Fruit fly (Drosophila melanogaster): ENCODE measurements around the gene RagA-B.

Gene RagA-B

DNA sequence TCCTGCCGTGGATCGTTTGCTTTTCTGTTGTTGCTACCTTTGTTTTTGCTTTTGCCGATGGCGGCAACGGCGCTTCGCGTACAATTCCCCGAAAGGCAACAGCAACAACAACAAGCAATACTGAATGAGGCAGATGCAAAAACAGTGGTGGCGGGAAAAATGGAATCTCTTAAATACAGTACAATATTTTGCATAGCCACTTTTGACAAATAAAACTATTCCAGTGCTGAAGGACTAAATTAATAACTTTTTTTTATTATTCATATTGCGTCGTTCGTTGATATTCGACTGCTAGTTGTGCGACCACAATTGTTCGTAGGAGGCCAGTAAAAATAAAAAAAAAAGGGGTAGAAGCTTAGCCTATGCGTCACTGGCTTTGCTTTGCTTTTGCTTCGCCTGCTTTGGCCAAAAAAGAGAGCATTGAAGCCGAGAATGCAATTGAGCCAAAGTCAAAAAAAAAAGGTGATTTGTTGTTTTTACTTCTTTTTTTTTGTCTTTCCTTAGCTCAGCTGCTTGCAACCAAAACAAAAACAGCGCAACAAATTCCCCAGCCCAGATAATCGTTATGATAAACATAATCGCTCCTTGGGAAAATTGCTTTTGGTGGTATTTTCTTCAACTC, 47.8 kb upstream of the RagA-B start (continued):
- TF ChIP-seq tll (GFP tag; optimal IDR thresholded peaks at IDR 0.05) (no peak), Atf3 (GFP tag; optimal IDR thresholded peaks at IDR 0.05) (peak; percentile 79), Lhr (GFP tag; optimal IDR thresholded peaks at IDR 0.05) (peak; percentile 46), CHES-1-like (GFP tag; optimal IDR thresholded peaks at IDR 0.05) (peak; percentile 80), Oaz (GFP tag; IDR thresholded peaks at IDR 0.05) (peak; percentile 80), CG11093 (GFP tag; IDR thresholded peaks at IDR 0.05) (peak; percentile 89), H15 (GFP tag; IDR thresholded peaks at IDR 0.05) (peak; percentile 92), slp2 (GFP tag; optimal IDR thresholded peaks at IDR 0.05) (peak; percentile 58), wek (GFP tag; optimal IDR thresholded peaks at IDR 0.05) (peak; percentile 46), CG30431 (GFP tag; optimal IDR thresholded peaks at IDR 0.05) (peak; percentile 76), CG8478 (optimal IDR thresholded peaks at IDR 0.05) (no peak), bbx (GFP tag; IDR thresholded peaks at IDR 0.05; ENCODE audit: partially characterized antibody) (no peak), CG7357 (GFP tag; IDR thresholded peaks at IDR 0.05) (peak; percentile 63; the same call in 1 of the 3 replicates), nmo (GFP tag; optimal IDR thresholded peaks at IDR 0.05) (peak; percentile 82), E2f1 (GFP tag; IDR thresholded peaks at IDR 0.05) (peak; percentile 86), az2 (GFP tag; optimal IDR thresholded peaks at IDR 0.05) (peak; percentile 81), chn (GFP tag; optimal IDR thresholded peaks at IDR 0.05) (peak; percentile 85), shn (GFP tag; optimal IDR thresholded peaks at IDR 0.05) (peak; percentile 74), CG9797 (GFP tag; optimal IDR thresholded peaks at IDR 0.05) (no peak), CG3847 (GFP tag; IDR thresholded peaks at IDR 0.05) (peak; percentile 86), CG6272 (GFP tag; IDR thresholded peaks at IDR 0.05) (peak; percentile 80), Dfd (GFP tag; optimal IDR thresholded peaks at IDR 0.05) (no peak), Sox102F (GFP tag; optimal IDR thresholded peaks at IDR 0.05) (peak; percentile 96), CG4820 (GFP tag; optimal IDR thresholded peaks at IDR 0.05) (peak; percentile 83), ato (GFP tag; IDR thresholded peaks at IDR 0.05; ENCODE audit: partially characterized antibody) (no peak), gro (GFP tag; optimal IDR thresholded peaks at IDR 0.05) (peak; percentile 76), CG10543 (GFP tag; optimal IDR thresholded peaks at IDR 0.05) (no peak), vnd (GFP tag; IDR thresholded peaks at IDR 0.05; ENCODE audit: partially characterized antibody) (no peak), gcm (GFP tag; optimal IDR thresholded peaks at IDR 0.05) (peak; percentile 68), Dip2 (GFP tag; IDR thresholded peaks at IDR 0.05) (peak; percentile 38; the same call in 1 of the 2 replicates), slou (GFP tag; optimal IDR thresholded peaks at IDR 0.05) (peak; percentile 28), CG8924 (tag; optimal IDR thresholded peaks at IDR 0.05) (peak; percentile 89), CG10321 (GFP tag; IDR thresholded peaks at IDR 0.05) (peak; percentile 60; the same call in 1 of the 2 replicates), sisA (GFP tag; IDR thresholded peaks at IDR 0.05) (peak; percentile 91), CG9727 (GFP tag; optimal IDR thresholded peaks at IDR 0.05) (peak; percentile 80), pum (GFP tag; optimal IDR thresholded peaks at IDR 0.05) (peak; percentile 82), nom (GFP tag; optimal IDR thresholded peaks at IDR 0.05) (peak; percentile 97), MTF-1 (GFP tag; optimal IDR thresholded peaks at IDR 0.05; ENCODE audit: borderline replicate concordance) (peak; percentile 59), CG17385 (GFP tag; optimal IDR thresholded peaks at IDR 0.05) (peak; percentile 84), CG10462 (GFP tag; optimal IDR thresholded peaks at IDR 0.05) (peak; percentile 63), Dbx (GFP tag; IDR thresholded peaks at IDR 0.05) (peak; percentile 92), CG14667 (GFP tag; IDR thresholded peaks at IDR 0.05) (peak; percentile 87), gem (tag; optimal IDR thresholded peaks at IDR 0.05) (peak; percentile 91), CG13894 (tag; optimal IDR thresholded peaks at IDR 0.05) (peak; percentile 61), B-H1 (GFP tag; IDR thresholded peaks at IDR 0.05) (peak; percentile 87; the same call in 2 of the 3 replicates), CG18476 (GFP tag; optimal IDR thresholded peaks at IDR 0.05) (peak; percentile 85), usp (GFP tag; optimal IDR thresholded peaks at IDR 0.05) (no peak), al (GFP tag; IDR thresholded peaks at IDR 0.05) (peak; percentile 76), knrl (GFP tag; IDR thresholded peaks at IDR 0.05; ENCODE audit: partially characterized antibody) (no peak), CG3281 (GFP tag; optimal IDR thresholded peaks at IDR 0.05) (peak; percentile 85)
